Worm (Caenorhabditis elegans) whole organism, L4/young adult: ENCODE results near the gene W03F9.11.

Experiments
- dao-5 ChIP-seq: sonication (generic microtip); optimal IDR thresholded peaks from 2 replicates; lab custom pipeline; 2016; ENCODE audit warnings: missing genotype, missing genetic modification characterization, moderate library complexity, missing compliant biosample characterization
- him-1 ChIP-seq: sonication (generic microtip); optimal IDR thresholded peaks from 2 replicates; lab custom pipeline; 2016; ENCODE audit warnings: missing genotype, missing genetic modification reagents, missing genetic modification characterization, missing compliant biosample characterization

DNA sequence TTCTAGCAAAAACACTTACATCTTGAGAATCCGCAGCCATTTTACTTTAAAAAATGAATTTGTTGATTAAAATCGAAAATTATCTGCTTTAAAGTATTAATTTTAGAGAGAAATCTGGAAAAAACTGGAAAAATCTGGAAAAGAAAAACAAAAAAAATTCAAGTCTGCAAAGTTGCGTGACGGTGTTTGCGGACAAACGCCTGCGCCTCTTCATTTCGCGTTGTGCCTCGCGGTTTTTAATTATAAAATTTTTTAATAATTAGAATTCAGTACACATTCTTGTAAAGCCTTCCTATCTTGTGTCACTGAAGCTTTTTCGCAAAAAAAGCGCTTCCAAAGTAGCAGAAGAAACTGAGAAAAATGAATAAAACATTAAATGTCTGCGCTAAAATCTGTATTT is 14.5 kb downstream of the W03F9.11 start, which contains the start of gene W03F9.1:
- TF ChIP-seq him-1 (tag; lab: Kevin White, UChicago) (no peak), dao-5 (tag; lab: Kevin White, UChicago) (no peak)
